Worm (Caenorhabditis elegans) whole organism, early embryonic: ENCODE measurements around the gene C16C8.25.
"Not testable (repeated sequence)": the region's sequence is repeated elsewhere in the genome, so short reads cannot be mapped to it uniquely, and the experiment has no call there.

Source experiments
- B0310.2 ChIP-seq: sonication (generic microtip); optimal IDR thresholded peaks from 2 replicates; lab custom pipeline; 2016; ENCODE audit warnings: mild to moderate bottlenecking, missing genetic modification characterization, missing compliant biosample characterization
- F13C5.2 ChIP-seq: sonication (generic microtip); optimal IDR thresholded peaks from 2 replicates; lab custom pipeline; 2017; ENCODE audit warnings: mild to moderate bottlenecking, missing genetic modification characterization, inconsistent platforms, missing compliant biosample characterization
- aly-1 ChIP-seq: sonication (generic microtip); optimal IDR thresholded peaks from 2 replicates; lab custom pipeline; 2016; ENCODE audit warnings: missing genetic modification characterization, missing compliant biosample characterization
- ama-1 ChIP-seq: fragments of 150-350 bp; optimal IDR thresholded peaks from 2 replicates; lab custom pipeline; 2014
- ceh-13 ChIP-seq: fragments of 200-800 bp; sonication (Bioruptor generic); optimal IDR thresholded peaks from 2 replicates; lab custom pipeline; 2018; ENCODE audit warnings: mild to moderate bottlenecking, missing genetic modification characterization, missing compliant biosample characterization
- ceh-36 ChIP-seq: sonication (generic microtip); optimal IDR thresholded peaks from 2 replicates; lab custom pipeline; 2016; ENCODE audit warnings: missing genetic modification characterization, inconsistent platforms, missing compliant biosample characterization
- ets-7 ChIP-seq: sonication (generic microtip); optimal IDR thresholded peaks from 2 replicates; lab custom pipeline; 2016; ENCODE audit warnings: missing genotype, missing genetic modification characterization, missing compliant biosample characterization
- flt-1 ChIP-seq: fragments of 200-800 bp; sonication (Bioruptor generic); IDR thresholded peaks from 2 replicates; pipeline ENCODE4 v1.3.6; 2022; ENCODE audit warnings: missing genetic modification characterization, missing compliant biosample characterization
- hmbx-1 ChIP-seq: sonication (generic microtip); optimal IDR thresholded peaks from 2 replicates; lab custom pipeline; 2016; ENCODE audit warnings: mild to moderate bottlenecking, missing genetic modification characterization, missing compliant biosample characterization
- hmg-4 ChIP-seq: fragments of 200-800 bp; sonication (Bioruptor generic); optimal IDR thresholded peaks from 2 replicates; lab custom pipeline; 2018; ENCODE audit warnings: mild to moderate bottlenecking, missing genetic modification characterization, missing compliant biosample characterization
- hnd-1 ChIP-seq: sonication (generic microtip); optimal IDR thresholded peaks from 2 replicates; lab custom pipeline; 2016; ENCODE audit warnings: missing genetic modification characterization, missing compliant biosample characterization
- pes-1 ChIP-seq: fragments of 200-800 bp; sonication (Bioruptor generic); IDR thresholded peaks from 2 replicates; pipeline ENCODE4 v1.3.6; 2022; ENCODE audit warnings: missing genetic modification reagents, missing genetic modification characterization, missing compliant biosample characterization
- scrt-1 ChIP-seq: fragments of 200-800 bp; sonication (Bioruptor generic); IDR thresholded peaks from 2 replicates; pipeline ENCODE4 v1.3.6; 2022; ENCODE audit warnings: missing genetic modification characterization, missing compliant biosample characterization
- sea-1 ChIP-seq: fragments of 200-800 bp; sonication (Bioruptor generic); conservative IDR thresholded peaks from 2 replicates; pipeline ENCODE4 v1.3.6; 2022; ENCODE audit warnings: missing genetic modification characterization, missing compliant biosample characterization
- tbx-11 ChIP-seq: fragments of 200-800 bp; sonication (Bioruptor generic); IDR thresholded peaks from 2 replicates; pipeline ENCODE4 v1.3.6; 2022; ENCODE audit warnings: missing genetic modification characterization, missing compliant biosample characterization
- tbx-37 ChIP-seq: fragments of 200-800 bp; sonication (Bioruptor generic); conservative IDR thresholded peaks from 2 replicates; pipeline ENCODE4 v1.3.6; 2022; ENCODE audit warnings: missing genetic modification reagents, missing genetic modification characterization, missing compliant biosample characterization
- tra-4 ChIP-seq: sonication (generic microtip); optimal IDR thresholded peaks from 2 replicates; lab custom pipeline; 2017; ENCODE audit warnings: missing genetic modification characterization, missing compliant biosample characterization

Gene C16C8.25

DNA sequence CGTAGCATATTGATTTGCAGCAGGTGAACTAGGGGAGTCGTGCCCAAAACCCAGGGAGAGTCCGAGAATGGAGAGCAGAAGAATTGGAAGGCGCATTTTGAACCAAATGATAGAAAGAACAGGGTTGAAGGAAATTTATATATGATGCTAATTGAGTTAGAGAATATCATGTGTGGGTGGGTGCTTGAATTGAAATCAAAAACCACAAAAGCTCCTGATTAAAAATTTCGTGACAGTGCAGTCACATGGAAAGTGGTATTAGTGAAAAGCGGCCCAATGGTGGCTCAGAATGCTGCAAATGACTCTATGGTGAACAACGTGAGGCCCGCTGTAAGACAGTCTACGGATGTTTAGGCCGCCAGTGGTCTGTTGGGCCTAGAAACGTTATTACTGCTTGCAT, 12.6 kb downstream of the C16C8.25 start, which contains the start of gene C16C8.8:
C16C8.8 (minus strand) TSS at position 101 of the 400 bp plus-strand sequence.
- TF ChIP-seq tbx-37 = no peak
- no peak for TF ChIP-seq aly-1 (tag; lab: Kevin White, UChicago)
- TF ChIP-seq hmbx-1 (tag; lab: Kevin White, UChicago) = no peak
- no peak for TF ChIP-seq B0310.2 (tag; lab: Kevin White, UChicago)
- no peak for TF ChIP-seq ceh-36
- TF ChIP-seq hnd-1 (tag; lab: Kevin White, UChicago) = no peak
- TF ChIP-seq ets-7 (tag; lab: Kevin White, UChicago) = no peak
- TF ChIP-seq tbx-11 (GFP tag; lab: Robert Waterston, UW) = no peak
- TF ChIP-seq ama-1 = no peak
- no peak for TF ChIP-seq scrt-1 (GFP tag; lab: Robert Waterston, UW)
- TF ChIP-seq F13C5.2 = no peak
- no peak for TF ChIP-seq sea-1 (GFP tag; lab: Robert Waterston, UW)
- TF ChIP-seq hmg-4 (GFP tag; lab: Kevin White, UChicago) = no peak
- TF ChIP-seq pes-1 (GFP tag; lab: Robert Waterston, UW) = no peak
- no peak for TF ChIP-seq ceh-13
- no peak for TF ChIP-seq tra-4 (tag; lab: Kevin White, UChicago)
- TF ChIP-seq flt-1 (GFP tag; lab: Robert Waterston, UW) = no peak

- TF ChIP-seq scrt-1 (GFP tag; lab: Robert Waterston, UW) (no peak), sea-1 (GFP tag; lab: Robert Waterston, UW) (no peak), F13C5.2 (no peak), flt-1 (GFP tag; lab: Robert Waterston, UW) (no peak), hmg-4 (GFP tag; lab: Kevin White, UChicago) (no peak), tbx-11 (GFP tag; lab: Robert Waterston, UW) (no peak), hnd-1 (tag; lab: Kevin White, UChicago) (no peak), ets-7 (tag; lab: Kevin White, UChicago) (no peak), tra-4 (tag; lab: Kevin White, UChicago) (no peak), ama-1 (no peak), B0310.2 (tag; lab: Kevin White, UChicago) (no peak), pes-1 (GFP tag; lab: Robert Waterston, UW) (no peak), ceh-13 (no peak), hmbx-1 (tag; lab: Kevin White, UChicago) (no peak), ceh-36 (no peak)
Measured at ce11 chrII:3463097-3463496, 14.1 kb downstream of the C16C8.25 start, which contains the start of gene C16C8.9. Gene C16C8.9, minus strand, starts transcription at chrII:3463197.

DNA sequence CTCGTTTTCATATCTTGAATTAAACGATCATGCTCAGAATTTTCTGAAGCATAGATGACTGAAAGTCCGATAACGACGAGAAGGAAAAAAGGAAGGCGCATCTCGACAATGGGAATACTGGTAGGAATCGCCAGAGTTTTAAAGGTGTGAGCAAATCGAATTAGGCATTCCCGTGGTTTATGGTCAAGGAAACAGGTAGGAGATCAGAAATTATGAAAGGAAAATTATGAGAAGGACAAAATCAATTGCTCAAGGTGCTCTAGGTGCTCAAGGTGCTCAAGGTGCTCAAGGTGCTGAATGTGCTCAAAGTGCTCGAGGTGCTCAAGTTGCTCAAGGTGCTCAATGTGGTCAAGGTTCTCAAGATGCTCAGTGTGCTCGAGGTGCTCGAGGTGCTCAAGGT, 15.6 kb downstream of the C16C8.25 start, which contains the start of gene C16C8.10:
C16C8.10 (minus strand) TSS at position 101 of the 400 bp plus-strand sequence.
- not testable (repeated sequence) for TF ChIP-seq hmg-4 (GFP tag; lab: Kevin White, UChicago); F13C5.2; ama-1

DNA sequence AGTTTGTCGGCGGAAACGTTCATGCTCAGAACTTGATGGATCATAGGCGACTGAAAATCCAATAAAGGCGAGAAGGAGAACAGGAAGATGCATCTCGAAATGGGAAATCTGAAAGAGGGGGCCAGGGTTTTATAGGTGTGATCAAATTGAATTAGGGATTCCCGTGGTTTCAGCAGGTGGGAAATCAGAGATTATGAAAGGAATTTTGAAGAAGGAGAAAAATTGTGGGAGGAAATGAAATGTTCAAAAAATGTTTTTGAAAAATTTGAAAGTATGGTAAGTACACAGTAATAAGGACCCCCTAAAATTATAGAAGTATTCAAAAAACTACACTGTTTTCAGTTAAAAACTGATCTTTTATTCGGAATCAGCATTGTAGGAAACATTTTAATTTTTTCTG, 21.5 kb downstream of the C16C8.25 start, which contains the start of gene Y49F6B.20:
Y49F6B.20 (minus strand) TSS at position 101 of the 400 bp plus-strand sequence.
- TF ChIP-seq flt-1 (GFP tag; lab: Robert Waterston, UW) (no peak), F13C5.2 (no peak), tbx-11 (GFP tag; lab: Robert Waterston, UW) (no peak), ceh-36 (no peak), aly-1 (tag; lab: Kevin White, UChicago) (no peak), sea-1 (GFP tag; lab: Robert Waterston, UW) (no peak), ets-7 (tag; lab: Kevin White, UChicago) (no peak), ceh-13 (no peak), pes-1 (GFP tag; lab: Robert Waterston, UW) (no peak), scrt-1 (GFP tag; lab: Robert Waterston, UW) (no peak), B0310.2 (tag; lab: Kevin White, UChicago) (no peak), hnd-1 (tag; lab: Kevin White, UChicago) (no peak), tra-4 (tag; lab: Kevin White, UChicago) (no peak), ama-1 (no peak), hmg-4 (GFP tag; lab: Kevin White, UChicago) (no peak), hmbx-1 (tag; lab: Kevin White, UChicago) (no peak), tbx-37 (no peak)

DNA sequence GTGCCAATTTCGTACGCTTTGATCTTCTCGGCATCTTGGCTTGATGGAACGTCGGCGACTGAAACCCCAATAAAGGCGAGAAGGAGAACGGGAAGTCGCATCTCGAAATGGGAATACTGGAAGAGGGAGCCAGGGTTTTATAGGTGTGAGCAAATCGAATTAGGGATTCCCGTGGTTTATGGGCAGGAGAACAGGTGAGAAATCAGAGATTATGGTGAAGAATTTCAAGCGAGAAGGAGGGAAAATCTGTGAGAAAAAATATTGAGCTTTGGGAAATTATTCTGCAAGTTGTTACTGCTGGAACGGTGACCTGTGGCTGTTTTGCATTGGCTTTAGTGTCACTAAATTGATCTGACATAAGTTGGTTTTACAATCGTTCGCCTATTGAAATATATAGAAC, 22.6 kb downstream of the C16C8.25 start, which contains the start of gene Y49F6B.13:
Y49F6B.13 (minus strand) TSS at position 101 of the 400 bp plus-strand sequence.
- TF ChIP-seq F13C5.2 (no peak), aly-1 (tag; lab: Kevin White, UChicago) (no peak), tra-4 (tag; lab: Kevin White, UChicago) (no peak), ets-7 (tag; lab: Kevin White, UChicago) (no peak), B0310.2 (tag; lab: Kevin White, UChicago) (no peak), tbx-37 (no peak), hnd-1 (tag; lab: Kevin White, UChicago) (no peak)

DNA sequence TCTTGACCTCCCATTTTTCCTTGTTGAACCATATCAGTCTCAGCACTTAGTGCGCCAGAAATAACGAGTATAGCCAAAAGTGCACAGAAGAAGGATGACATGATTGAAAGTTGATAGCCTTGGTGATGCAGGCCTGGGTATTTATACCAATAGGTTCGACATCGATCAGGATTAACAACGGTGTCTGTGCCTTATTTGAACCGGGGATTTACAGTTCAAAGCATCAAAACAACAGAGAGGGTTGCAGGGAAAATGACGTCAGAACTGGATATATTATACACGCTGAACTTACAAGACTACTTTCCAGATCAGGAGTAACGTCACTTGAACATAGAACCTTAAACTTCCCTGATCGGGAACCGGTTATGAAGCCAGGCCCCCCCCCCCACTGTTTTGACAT, 23.3 kb downstream of the C16C8.25 start, which contains the start of gene Y49F6B.12:
Y49F6B.12 (minus strand) TSS at position 101 of the 400 bp plus-strand sequence.
- TF ChIP-seq B0310.2 (tag; lab: Kevin White, UChicago) = no peak
- TF ChIP-seq ceh-36 = no peak
- no peak for TF ChIP-seq hnd-1 (tag; lab: Kevin White, UChicago)
- TF ChIP-seq aly-1 (tag; lab: Kevin White, UChicago) = no peak
- no peak for TF ChIP-seq F13C5.2
- TF ChIP-seq tbx-37 = no peak

- no peak for TF ChIP-seq sea-1 (GFP tag; lab: Robert Waterston, UW)
- no peak for TF ChIP-seq tbx-11 (GFP tag; lab: Robert Waterston, UW)
- no peak for TF ChIP-seq F13C5.2
- TF ChIP-seq scrt-1 (GFP tag; lab: Robert Waterston, UW) = no peak
- no peak for TF ChIP-seq hmg-4 (GFP tag; lab: Kevin White, UChicago)
- TF ChIP-seq tra-4 (tag; lab: Kevin White, UChicago) = no peak
- TF ChIP-seq B0310.2 (tag; lab: Kevin White, UChicago) = no peak
- no peak for TF ChIP-seq ets-7 (tag; lab: Kevin White, UChicago)
Measured at ce11 chrII:3472817-3473216, 23.8 kb downstream of the C16C8.25 start, which contains the start of gene Y49F6B.6. Gene Y49F6B.6, plus strand, starts transcription at chrII:3473117.
